Worm (Caenorhabditis elegans) whole organism, late embryonic: Measurements from ENCODE around the gene ccch-5.

Experiments used
- K09A11.1 ChIP-seq: sonication (generic microtip); optimal IDR thresholded peaks from 2 replicates; lab custom pipeline; 2017; ENCODE audit warnings: antibody characterized with exemption, mild to moderate bottlenecking, missing genetic modification characterization, missing compliant biosample characterization; ENCODE audit not compliant: insufficient read depth
- fax-1 ChIP-seq: sonication (generic microtip); optimal IDR thresholded peaks from 2 replicates; lab custom pipeline; 2016; ENCODE audit warnings: missing genotype, missing genetic modification characterization, missing compliant biosample characterization

DNA sequence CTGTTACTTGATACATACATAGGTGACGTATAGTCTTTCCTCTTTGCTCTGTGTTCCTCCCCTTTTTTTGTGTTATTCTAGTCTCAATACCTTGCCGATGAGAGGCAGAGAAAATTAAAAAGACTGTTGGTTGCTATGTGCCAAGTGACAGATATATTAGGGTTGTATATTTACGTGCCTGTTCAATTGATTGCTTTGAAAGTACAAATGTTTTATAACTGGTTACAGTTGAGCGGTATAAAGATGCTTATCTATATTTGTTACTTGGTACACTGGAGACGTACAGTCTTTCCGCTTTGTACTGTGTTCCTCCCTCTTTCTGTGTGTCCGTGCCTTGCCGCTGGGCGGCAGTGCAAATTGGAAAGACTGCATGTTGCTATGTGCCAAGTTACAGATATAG lies 16.2 kb upstream of the ccch-5 start:
- no peak for TF ChIP-seq fax-1 (tag; lab: Kevin White, UChicago)
- no peak for TF ChIP-seq K09A11.1 (tag; lab: Kevin White, UChicago)
